Fruit fly (Drosophila melanogaster) whole organism, embryonic: ENCODE measurements around the gene Rtnl1.

Source experiments
- ATbp ChIP-seq: fragments of 200-800 bp; sonication (Bioruptor generic); optimal IDR thresholded peaks from 2 replicates; lab custom pipeline; 2017; ENCODE audit warnings: missing biosample characterization, mild to moderate bottlenecking, missing genetic modification characterization, missing genetic modification reagents
- Atf6 ChIP-seq: fragments of 200-800 bp; sonication (Bioruptor generic); IDR thresholded peaks from 2 replicates; pipeline ENCODE4 v1.3.6; 2022; ENCODE audit warnings: missing biosample characterization, missing genetic modification characterization
- CG10321 ChIP-seq: fragments of 200-800 bp; sonication (Bioruptor generic); IDR thresholded peaks from 2 replicates; pipeline ENCODE4 v1.3.6; 2022; ENCODE audit warnings: missing biosample characterization, missing genetic modification characterization
- CG10431 ChIP-seq: fragments of 200-800 bp; sonication (Bioruptor generic); optimal IDR thresholded peaks from 3 replicates; lab custom pipeline; 2018; ENCODE audit warnings: missing biosample characterization, mild to moderate bottlenecking, missing genetic modification characterization
- CG11398 ChIP-seq: fragments of 200-800 bp; sonication (Bioruptor generic); optimal IDR thresholded peaks from 2 replicates; lab custom pipeline; 2016; ENCODE audit warnings: missing biosample characterization, missing genetic modification characterization
- CG12391 ChIP-seq: fragments of 200-800 bp; sonication (Bioruptor generic); optimal IDR thresholded peaks from 3 replicates; lab custom pipeline; 2018; ENCODE audit warnings: missing biosample characterization, mild to moderate bottlenecking, missing genetic modification characterization, moderate library complexity
- CG14710 ChIP-seq: fragments of 200-800 bp; sonication (Bioruptor generic); optimal IDR thresholded peaks from 3 replicates; lab custom pipeline; 2019; ENCODE audit warnings: missing biosample characterization, mild to moderate bottlenecking, missing genetic modification characterization, moderate library complexity
- CG14965 ChIP-seq: fragments of 200-800 bp; sonication (Bioruptor generic); optimal IDR thresholded peaks from 2 replicates; lab custom pipeline; 2016; ENCODE audit warnings: missing biosample characterization, missing genetic modification characterization, borderline replicate concordance
- CG15479 ChIP-seq: fragments of 200-800 bp; sonication (Bioruptor generic); optimal IDR thresholded peaks from 3 replicates; lab custom pipeline; 2019; ENCODE audit warnings: missing biosample characterization, mild to moderate bottlenecking, missing genetic modification characterization, moderate library complexity
- CG1603 ChIP-seq: fragments of 200-800 bp; sonication (Bioruptor generic); optimal IDR thresholded peaks from 2 replicates; lab custom pipeline; 2019; ENCODE audit warnings: missing biosample characterization, mild to moderate bottlenecking, missing genetic modification characterization, moderate library complexity
- CG16863 ChIP-seq: fragments of 200-800 bp; sonication (Bioruptor generic); optimal IDR thresholded peaks from 3 replicates; lab custom pipeline; 2016; ENCODE audit warnings: missing biosample characterization, missing genetic modification characterization
- CG1792 ChIP-seq: fragments of 200-800 bp; sonication (Bioruptor generic); optimal IDR thresholded peaks from 2 replicates; lab custom pipeline; 2016; ENCODE audit warnings: missing biosample characterization, missing genetic modification characterization
- CG2120 ChIP-seq: fragments of 200-800 bp; sonication (Bioruptor generic); optimal IDR thresholded peaks from 3 replicates; lab custom pipeline; 2016; ENCODE audit warnings: missing biosample characterization, missing genetic modification characterization
- CG2199 ChIP-seq: fragments of 200-800 bp; sonication (Bioruptor generic); IDR thresholded peaks from 3 replicates; pipeline ENCODE4 v1.3.6; 2022; ENCODE audit warnings: missing biosample characterization, missing genetic modification characterization
- CG2202 ChIP-seq: fragments of 200-800 bp; sonication (Bioruptor generic); optimal IDR thresholded peaks from 2 replicates; lab custom pipeline; 2018; ENCODE audit warnings: missing biosample characterization, mild to moderate bottlenecking, missing genetic modification characterization
- CG3838 ChIP-seq: fragments of 200-800 bp; sonication (Bioruptor generic); optimal IDR thresholded peaks from 3 replicates; lab custom pipeline; 2016; ENCODE audit warnings: missing biosample characterization, missing genetic modification characterization
- CG43689 ChIP-seq: fragments of 200-800 bp; sonication (Bioruptor generic); IDR thresholded peaks from 2 replicates; pipeline ENCODE4 v1.3.6; 2022; ENCODE audit warnings: missing biosample characterization, missing genetic modification characterization
- CG4404 ChIP-seq: fragments of 200-800 bp; sonication (Bioruptor generic); IDR thresholded peaks from 2 replicates; pipeline ENCODE4 v1.3.6; 2022; ENCODE audit warnings: missing biosample characterization, missing genetic modification characterization
- CG6272 ChIP-seq: fragments of 200-800 bp; sonication (Bioruptor generic); IDR thresholded peaks from 2 replicates; pipeline ENCODE4 v1.3.6; 2022; ENCODE audit warnings: missing biosample characterization, missing genetic modification characterization
- CG9797 ChIP-seq: fragments of 200-800 bp; sonication (Bioruptor generic); optimal IDR thresholded peaks from 3 replicates; lab custom pipeline; 2018; ENCODE audit warnings: missing biosample characterization, mild to moderate bottlenecking, missing genetic modification characterization
- Dp ChIP-seq: fragments of 200-800 bp; sonication (Bioruptor generic); optimal IDR thresholded peaks from 2 replicates; lab custom pipeline; 2018; ENCODE audit warnings: missing biosample characterization, mild to moderate bottlenecking, missing genetic modification characterization, moderate library complexity
- Dref ChIP-seq: fragments of 200-800 bp; sonication (Bioruptor generic); IDR thresholded peaks from 2 replicates; pipeline ENCODE4 v1.3.6; 2022; ENCODE audit warnings: missing biosample characterization, missing genetic modification characterization
- ERR ChIP-seq: fragments of 200-800 bp; sonication (Bioruptor generic); optimal IDR thresholded peaks from 2 replicates; lab custom pipeline; 2016; ENCODE audit warnings: missing biosample characterization, missing genetic modification characterization
- Fer1 ChIP-seq: fragments of 200-800 bp; sonication (Bioruptor generic); optimal IDR thresholded peaks from 2 replicates; lab custom pipeline; 2017; ENCODE audit warnings: missing biosample characterization, mild to moderate bottlenecking, missing genetic modification characterization
- Hr39 ChIP-seq: fragments of >200 bp; optimal IDR thresholded peaks from 2 replicates; lab custom pipeline; 2017
- Lim3 ChIP-seq: fragments of 200-800 bp; sonication (Bioruptor generic); IDR thresholded peaks from 2 replicates; pipeline ENCODE4 v1.3.6; 2022; ENCODE audit warnings: missing biosample characterization, missing genetic modification characterization
- Nf-YB ChIP-seq: fragments of 200-800 bp; sonication (Bioruptor generic); optimal IDR thresholded peaks from 3 replicates; lab custom pipeline; 2019; ENCODE audit warnings: missing biosample characterization, mild to moderate bottlenecking, missing genetic modification characterization, moderate library complexity
- Ravus ChIP-seq: fragments of 200-800 bp; sonication (Bioruptor generic); IDR thresholded peaks from 2 replicates; pipeline ENCODE4 v1.3.6; 2022; ENCODE audit warnings: missing biosample characterization, missing genetic modification characterization
- Rx ChIP-seq: fragments of 200-800 bp; sonication (Bioruptor generic); IDR thresholded peaks from 2 replicates; pipeline ENCODE4 v1.3.6; 2022; ENCODE audit warnings: missing biosample characterization, missing genetic modification characterization
- Sox100B ChIP-seq: fragments of 200-800 bp; sonication (Bioruptor generic); optimal IDR thresholded peaks from 3 replicates; lab custom pipeline; 2018; ENCODE audit warnings: missing biosample characterization, mild to moderate bottlenecking, missing genetic modification characterization
- Spps ChIP-seq: fragments of 200-800 bp; sonication (Bioruptor generic); optimal IDR thresholded peaks from 2 replicates; lab custom pipeline; 2018; ENCODE audit warnings: missing biosample characterization, mild to moderate bottlenecking, missing genetic modification characterization
- Ssrp ChIP-seq: fragments of 200-800 bp; sonication (Bioruptor generic); optimal IDR thresholded peaks from 2 replicates; lab custom pipeline; 2018; ENCODE audit warnings: missing biosample characterization, mild to moderate bottlenecking, missing genetic modification characterization, moderate library complexity
- Trl ChIP-seq, 3 experiments: fragments of >200 bp in 2 of 3; fragments of 200-800 bp in 1 of 3; sonication (Bioruptor generic) in 1 of 3; optimal IDR thresholded peaks; 2 replicates in 1 of 3; 3 replicates in 2 of 3; lab custom pipeline; 2016 to 2017; ENCODE audit warnings: missing biosample characterization in 1 of 3, missing genetic modification characterization in 1 of 3
- Xrp1 ChIP-seq: fragments of 200-800 bp; sonication (Bioruptor generic); IDR thresholded peaks from 2 replicates; pipeline ENCODE4 v1.3.6; 2022; ENCODE audit warnings: missing biosample characterization, missing genetic modification characterization
- bcd ChIP-seq: fragments of 200-800 bp; sonication (Bioruptor generic); optimal IDR thresholded peaks from 2 replicates; lab custom pipeline; 2017; ENCODE audit warnings: missing biosample characterization, mild to moderate bottlenecking, missing genetic modification characterization
- btn ChIP-seq: fragments of 200-800 bp; sonication (Bioruptor generic); optimal IDR thresholded peaks from 2 replicates; lab custom pipeline; 2016; ENCODE audit warnings: missing biosample characterization, missing genetic modification characterization
- chinmo ChIP-seq: fragments of 200-800 bp; sonication (Bioruptor generic); IDR thresholded peaks from 4 replicates; pipeline ENCODE4 v1.3.6; 2022; ENCODE audit warnings: missing biosample characterization, missing genetic modification characterization; ENCODE audit not compliant: partially characterized antibody
- disco-r ChIP-seq: fragments of 200-800 bp; sonication (Bioruptor generic); optimal IDR thresholded peaks from 2 replicates; lab custom pipeline; 2016; ENCODE audit warnings: missing biosample characterization, missing genetic modification characterization
- dysf ChIP-seq: fragments of 200-800 bp; sonication (Bioruptor generic); IDR thresholded peaks from 3 replicates; pipeline ENCODE4 v1.3.6; 2022; ENCODE audit warnings: missing biosample characterization, missing genetic modification characterization
- emc ChIP-seq: fragments of 200-800 bp; sonication (Bioruptor generic); optimal IDR thresholded peaks from 2 replicates; lab custom pipeline; 2016; ENCODE audit warnings: missing biosample characterization, missing genetic modification characterization
- eyg ChIP-seq: fragments of 200-800 bp; sonication (Bioruptor generic); optimal IDR thresholded peaks from 3 replicates; lab custom pipeline; 2016; ENCODE audit warnings: missing biosample characterization, missing genetic modification characterization
- gsb-n ChIP-seq: fragments of 200-800 bp; sonication (Bioruptor generic); optimal IDR thresholded peaks from 3 replicates; lab custom pipeline; 2018; ENCODE audit warnings: missing biosample characterization, mild to moderate bottlenecking, missing genetic modification characterization
- hbn ChIP-seq: fragments of 200-800 bp; sonication (Bioruptor generic); IDR thresholded peaks from 2 replicates; pipeline ENCODE4 v1.3.6; 2022; ENCODE audit warnings: missing biosample characterization, missing genetic modification characterization; ENCODE audit not compliant: partially characterized antibody
- kah ChIP-seq: fragments of 200-800 bp; sonication (Bioruptor generic); optimal IDR thresholded peaks from 2 replicates; lab custom pipeline; 2018; ENCODE audit warnings: missing biosample characterization, mild to moderate bottlenecking, missing genetic modification characterization
- kni ChIP-seq: fragments of 200-800 bp; sonication (Bioruptor generic); optimal IDR thresholded peaks from 3 replicates; lab custom pipeline; 2017; ENCODE audit warnings: mild to moderate bottlenecking, missing biosample characterization, missing genetic modification reagents, missing genetic modification characterization
- onecut ChIP-seq: fragments of 200-800 bp; sonication (Bioruptor generic); IDR thresholded peaks from 2 replicates; pipeline ENCODE4 v1.3.6; 2022; ENCODE audit warnings: missing biosample characterization, missing genetic modification characterization
- salm ChIP-seq: fragments of 200-800 bp; sonication (Bioruptor generic); optimal IDR thresholded peaks from 2 replicates; lab custom pipeline; 2018; ENCODE audit warnings: missing biosample characterization, mild to moderate bottlenecking, missing genetic modification characterization
- sr ChIP-seq: fragments of 200-800 bp; sonication (Bioruptor generic); IDR thresholded peaks from 3 replicates; pipeline ENCODE4 v1.3.6; 2022; ENCODE audit warnings: missing biosample characterization, missing genetic modification characterization
- trh ChIP-seq: fragments of 200-800 bp; sonication (Bioruptor generic); optimal IDR thresholded peaks from 2 replicates; lab custom pipeline; 2016; ENCODE audit warnings: missing biosample characterization, missing genetic modification characterization
- vvl ChIP-seq: fragments of 200-800 bp; sonication (Bioruptor generic); IDR thresholded peaks from 2 replicates; pipeline ENCODE4 v1.3.6; 2022; ENCODE audit warnings: missing biosample characterization, missing genetic modification characterization
- zf30C ChIP-seq: fragments of 200-800 bp; sonication (Bioruptor generic); optimal IDR thresholded peaks from 3 replicates; lab custom pipeline; 2018; ENCODE audit warnings: missing biosample characterization, mild to moderate bottlenecking, missing genetic modification characterization

Rtnl1 gene

DNA sequence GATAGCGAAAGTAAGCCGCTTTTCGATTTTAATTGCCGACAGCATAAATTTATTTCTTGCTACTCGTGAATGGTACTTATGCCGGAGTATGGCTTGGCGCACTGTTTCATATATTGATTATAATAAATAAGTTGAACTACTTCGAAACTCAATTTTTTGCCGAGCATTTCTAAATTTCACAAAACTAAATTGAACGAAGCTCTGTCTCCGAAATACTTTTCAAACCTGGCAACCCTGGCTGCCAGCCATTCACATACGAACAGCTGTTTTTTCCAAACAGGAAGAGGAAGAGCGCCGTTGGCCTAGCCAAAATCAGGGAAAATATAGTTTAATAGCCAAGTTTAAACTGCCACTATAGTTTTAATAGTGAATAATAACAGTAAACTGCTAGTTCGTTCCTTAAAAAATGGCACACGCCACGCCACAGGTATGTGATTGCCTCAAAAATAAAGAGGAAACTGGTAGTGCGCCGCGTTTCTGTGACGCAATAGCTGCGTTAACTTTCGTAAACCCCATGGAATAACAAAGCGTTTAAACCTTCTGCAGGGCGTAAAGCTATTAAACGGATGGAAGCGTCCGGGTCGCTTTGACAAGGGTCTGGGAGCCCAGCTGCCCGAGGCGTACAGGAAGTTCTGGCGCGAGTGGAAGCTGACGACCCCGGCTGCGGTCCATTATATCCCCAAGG, 35.6 kb downstream of the Rtnl1 start, which contains the start of gene mRpL28 (continued):
- TF ChIP-seq CG3838 (GFP tag; lab: Kevin White, UChicago) (no peak), CG16863 (no peak), CG2120 (GFP tag; lab: Kevin White, UChicago) (peak; percentile 58), Trl (optimal IDR thresholded peaks at IDR 0.05; lab: Kevin White, UChicago) (no peak), Trl (GFP tag; optimal IDR thresholded peaks at IDR 0.05; lab: Kevin White, UChicago) (peak; percentile 15), btn (GFP tag; lab: Kevin White, UChicago) (no peak), CG14965 (GFP tag; lab: Kevin White, UChicago) (no peak), Rx (GFP tag; lab: Robert Waterston, UW) (no peak), CG15479 (GFP tag; lab: Kevin White, UChicago) (peak; percentile 7), ERR (GFP tag; lab: Kevin White, UChicago) (no peak), CG10321 (GFP tag; lab: Robert Waterston, UW) (no peak), CG1603 (tag; lab: Kevin White, UChicago) (peak; percentile 42), Spps (tag; lab: Kevin White, UChicago) (no peak), Lim3 (GFP tag; lab: Robert Waterston, UW) (no peak), zf30C (GFP tag; lab: Kevin White, UChicago) (no peak), dysf (GFP tag; lab: Robert Waterston, UW) (no peak), salm (tag; lab: Kevin White, UChicago) (no peak), CG14710 (tag; lab: Kevin White, UChicago) (peak; percentile 31), chinmo (GFP tag; lab: Robert Waterston, UW) (no peak), sr (GFP tag; lab: Robert Waterston, UW) (no peak), CG43689 (GFP tag; lab: Robert Waterston, UW) (no peak), ATbp (GFP tag; lab: Kevin White, UChicago) (no peak), bcd (GFP tag; lab: Kevin White, UChicago) (no peak), Fer1 (GFP tag; lab: Kevin White, UChicago) (peak; percentile 50), hbn (GFP tag; lab: Robert Waterston, UW) (no peak), disco-r (GFP tag; lab: Kevin White, UChicago) (no peak), Sox100B (GFP tag; lab: Kevin White, UChicago) (no peak), Xrp1 (GFP tag; lab: Robert Waterston, UW) (no peak), CG2202 (tag; lab: Kevin White, UChicago) (no peak), CG11398 (GFP tag; lab: Kevin White, UChicago) (no peak), Ravus (no peak), gsb-n (tag; lab: Kevin White, UChicago) (no peak), emc (no peak), onecut (GFP tag; lab: Robert Waterston, UW) (no peak), Hr39 (lab: Kevin White, UChicago) (no peak), Ssrp (tag; lab: Kevin White, UChicago) (no peak), CG9797 (peak; percentile 21), CG1792 (GFP tag; lab: Kevin White, UChicago) (no peak), CG10431 (peak; percentile 1), CG4404 (GFP tag; lab: Robert Waterston, UW) (no peak), CG12391 (tag; lab: Kevin White, UChicago) (peak; percentile 40), Dref (GFP tag; lab: Robert Waterston, UW) (no peak), Atf6 (GFP tag; lab: Robert Waterston, UW) (no peak; the same call in 1 of the 2 replicates), CG6272 (GFP tag; lab: Robert Waterston, UW) (no peak), eyg (GFP tag; lab: Kevin White, UChicago) (no peak), kni (GFP tag; lab: Kevin White, UChicago) (no peak), CG2199 (GFP tag; lab: Robert Waterston, UW) (no peak), Dp (GFP tag; lab: Kevin White, UChicago) (peak; percentile 11), vvl (GFP tag; lab: Robert Waterston, UW) (no peak; the same call in 1 of the 2 replicates), kah (GFP tag; lab: Kevin White, UChicago) (no peak), Nf-YB (no peak), trh (no peak)
